Worm (Caenorhabditis elegans): ENCODE results near the gene C31E10.6.
A peak's percentile ranks its signal among the peaks of the same experiment; 100 is the strongest.

The C31E10.6 gene

ce11 chrX:14008130-14008529, 12.0 kb downstream of the C31E10.6 start:
- no peak for TF ChIP-seq ZK185.1 (tag; optimal IDR thresholded peaks at IDR 0.05; ENCODE audit: poor library complexity, severe bottlenecking)
- TF ChIP-seq Y53G8AR.9 (GFP tag; conservative IDR thresholded peaks at IDR 0.05): no peak
- TF ChIP-seq F33H1.4 (GFP tag; IDR thresholded peaks at IDR 0.05): 0 out of 2 replicates have a peak, but pooled peaks have one; percentile 8
- TF ChIP-seq snpc-4 (GFP tag; optimal IDR thresholded peaks at IDR 0.05): no peak
- peak in 2 of 4 experiments; percentile 67 to 86 for TF ChIP-seq snpc-4 (tag; optimal IDR thresholded peaks at IDR 0.05)
- TF ChIP-seq lsl-1 (GFP tag; optimal IDR thresholded peaks at IDR 0.05): no peak
- no peak for TF ChIP-seq egl-44 (GFP tag; IDR thresholded peaks at IDR 0.05)
- no peak for TF ChIP-seq cebp-1 (GFP tag; IDR thresholded peaks at IDR 0.05)
- no peak for TF ChIP-seq cebp-1 (tag; optimal IDR thresholded peaks at IDR 0.05)
- peak; percentile 11 for TF ChIP-seq snpc-1.1 (tag; optimal IDR thresholded peaks at IDR 0.05; ENCODE audit: insufficient read depth)
- TF ChIP-seq lir-1 (GFP tag; conservative IDR thresholded peaks at IDR 0.05): no peak
- no peak for TF ChIP-seq ceh-100 (GFP tag; IDR thresholded peaks at IDR 0.05)
- TF ChIP-seq madf-10 (tag; optimal IDR thresholded peaks at IDR 0.05): no peak
- TF ChIP-seq zfh-2 (GFP tag; conservative IDR thresholded peaks at IDR 0.05): peak; percentile 68

- TF ChIP-seq ceh-40 (GFP tag; IDR thresholded peaks at IDR 0.05): no peak
- TF ChIP-seq tbx-9 (tag; optimal IDR thresholded peaks at IDR 0.05; ENCODE audit: borderline replicate concordance): no peak
- no peak for TF ChIP-seq chd-7 (tag; optimal IDR thresholded peaks at IDR 0.05)
- no peak for TF ChIP-seq cebp-1 (GFP tag; IDR thresholded peaks at IDR 0.05)
- no peak for TF ChIP-seq cebp-1 (tag; optimal IDR thresholded peaks at IDR 0.05)
- TF ChIP-seq rpc-1 (optimal IDR thresholded peaks at IDR 0.05): no peak
- no peak for TF ChIP-seq rpc-1 (tag; optimal IDR thresholded peaks at IDR 0.05)
- TF ChIP-seq D2030.7 (GFP tag; IDR thresholded peaks at IDR 0.05): no peak
- TF ChIP-seq rcor-1 (GFP tag; IDR thresholded peaks at IDR 0.05): no peak
- TF ChIP-seq egl-18 (GFP tag; IDR thresholded peaks at IDR 0.05): no peak
- no peak for TF ChIP-seq F23B12.7 (tag; optimal IDR thresholded peaks at IDR 0.05; ENCODE audit: insufficient read depth)
- no peak for TF ChIP-seq cebp-2 (GFP tag; IDR thresholded peaks at IDR 0.05)
- no peak for TF ChIP-seq ceh-91 (GFP tag; IDR thresholded peaks at IDR 0.05)
Observed at ce11 chrX:14012417-14012816, 16.3 kb downstream of the C31E10.6 start, which contains the start of gene tbc-19. TSS of gene tbc-19 (minus strand) at chrX:14012517.

ce11 chrX:14015366-14015765, 19.2 kb downstream of the C31E10.6 start, which contains the start of gene C04C11.25:
TSS of gene C04C11.25 (minus strand) at chrX:14015466.
- TF ChIP-seq rcor-1 (GFP tag; IDR thresholded peaks at IDR 0.05): no peak
- no peak for TF ChIP-seq F22D6.2 (tag; optimal IDR thresholded peaks at IDR 0.05)
- TF ChIP-seq Y67H2A.10 (GFP tag; conservative IDR thresholded peaks at IDR 0.05): no peak
- TF ChIP-seq pbrm-1 (GFP tag; IDR thresholded peaks at IDR 0.05): no peak
- no peak for TF ChIP-seq gei-17 (GFP tag; optimal IDR thresholded peaks at IDR 0.05)
- TF ChIP-seq nfya-2 (GFP tag; IDR thresholded peaks at IDR 0.05): no peak
- TF ChIP-seq Y79H2A.3 (GFP tag; conservative IDR thresholded peaks at IDR 0.05): no peak
- TF ChIP-seq nfyb-1 (GFP tag; IDR thresholded peaks at IDR 0.05): no peak
- TF ChIP-seq T26A5.8 (tag; optimal IDR thresholded peaks at IDR 0.05): no peak
- TF ChIP-seq lin-40 (tag; optimal IDR thresholded peaks at IDR 0.05): no peak
- no peak for TF ChIP-seq hrde-1 (tag; optimal IDR thresholded peaks at IDR 0.05; ENCODE audit: borderline replicate concordance)
- TF ChIP-seq F57A8.1 (GFP tag; optimal IDR thresholded peaks at IDR 0.05): no peak
- TF ChIP-seq cebp-1 (GFP tag; IDR thresholded peaks at IDR 0.05): no peak
- TF ChIP-seq cebp-1 (tag; optimal IDR thresholded peaks at IDR 0.05): no peak
- no peak for TF ChIP-seq egl-18 (GFP tag; IDR thresholded peaks at IDR 0.05)
- no peak for TF ChIP-seq ceh-58 (GFP tag; IDR thresholded peaks at IDR 0.05)
- no peak for TF ChIP-seq madf-10 (tag; optimal IDR thresholded peaks at IDR 0.05)
- no peak for TF ChIP-seq F49E8.2 (tag; optimal IDR thresholded peaks at IDR 0.05; ENCODE audit: insufficient read depth)
- no peak for TF ChIP-seq Y53F4B.3 (GFP tag; IDR thresholded peaks at IDR 0.05)
- no peak for TF ChIP-seq F39B2.1 (GFP tag; IDR thresholded peaks at IDR 0.05)

All from whole organism, young adult.